Fruit fly (Drosophila melanogaster) whole organism, wandering third instar larva: Measurements from ENCODE around the gene CG43774.

Experiments used
- Abd-B ChIP-seq: fragments of >200 bp; optimal IDR thresholded peaks from 2 replicates; lab custom pipeline; 2017; ENCODE audit warnings: missing biosample characterization, missing genetic modification characterization
- CG32264 ChIP-seq: fragments of 200-800 bp; sonication (Bioruptor generic); optimal IDR thresholded peaks from 2 replicates; lab custom pipeline; 2016; ENCODE audit warnings: missing biosample characterization, missing genetic modification characterization
- Dfd ChIP-seq: fragments of >200 bp; optimal IDR thresholded peaks from 2 replicates; lab custom pipeline; 2017; ENCODE audit warnings: missing biosample characterization, missing genetic modification characterization
- Myc ChIP-seq: fragments of >200 bp; optimal IDR thresholded peaks from 2 replicates; lab custom pipeline; 2017
- br ChIP-seq: fragments of 200-800 bp; sonication (Bioruptor generic); optimal IDR thresholded peaks from 2 replicates; lab custom pipeline; 2016; ENCODE audit warnings: missing biosample characterization, missing genetic modification characterization
- pan ChIP-seq: fragments of >200 bp; optimal IDR thresholded peaks from 2 replicates; lab custom pipeline; 2017
- sv ChIP-seq: fragments of 200-800 bp; sonication (Bioruptor generic); optimal IDR thresholded peaks from 3 replicates; lab custom pipeline; 2016; ENCODE audit warnings: missing biosample characterization, missing genetic modification characterization
- tai ChIP-seq: sonication (Bioruptor generic); optimal IDR thresholded peaks from 2 replicates; lab custom pipeline; 2016; ENCODE audit warnings: missing biosample characterization, missing genetic modification characterization

DNA sequence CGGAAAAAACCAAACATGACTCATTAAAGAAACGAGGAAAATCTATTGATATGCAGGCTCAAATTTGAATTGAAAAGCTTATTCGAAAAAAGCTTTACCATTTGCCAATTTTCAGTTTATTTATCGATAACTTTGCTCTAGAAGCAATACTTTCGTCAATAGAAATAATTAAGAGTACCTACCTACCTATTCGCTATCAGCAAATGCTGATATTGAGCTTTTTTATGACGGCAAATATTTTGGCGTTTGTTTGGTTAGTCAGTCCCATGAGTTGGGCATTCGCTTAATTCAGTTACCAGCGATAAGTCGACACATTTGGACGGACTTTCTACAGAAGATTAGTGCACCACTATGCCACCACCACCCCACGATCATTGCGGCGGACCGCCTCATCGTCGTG lies 4.7 kb upstream of the CG43774 start, which contains the start of gene CG34176:
- TF ChIP-seq Dfd (GFP tag; lab: Kevin White, UChicago) (no peak), pan (lab: Kevin White, UChicago) (no peak), tai (no peak), Abd-B (GFP tag; lab: Kevin White, UChicago) (no peak), sv (GFP tag; lab: Kevin White, UChicago) (no peak), Myc (lab: Kevin White, UChicago) (no peak), CG32264 (GFP tag; lab: Kevin White, UChicago) (no peak), br (GFP tag; lab: Kevin White, UChicago) (no peak)
